Worm (Caenorhabditis elegans) whole organism, young adult: ENCODE results near the gene ZC190.2.

Experiments used
- B0019.2 ChIP-seq: fragments of 200-800 bp; sonication (Bioruptor generic); conservative IDR thresholded peaks from 2 replicates; pipeline ENCODE4 v1.3.6; 2022; ENCODE audit warnings: missing genetic modification reagents, missing genetic modification characterization, missing compliant biosample characterization
- B0035.1 ChIP-seq: sonication (generic microtip); optimal IDR thresholded peaks from 2 replicates; lab custom pipeline; 2016; ENCODE audit warnings: missing genetic modification characterization, mild to moderate bottlenecking, missing compliant biosample characterization, missing genotype, missing genetic modification reagents
- B0261.1 ChIP-seq: sonication (generic microtip); optimal IDR thresholded peaks from 2 replicates; lab custom pipeline; 2016; ENCODE audit warnings: mild to moderate bottlenecking, missing genetic modification characterization, moderate library complexity, missing compliant biosample characterization
- B0336.3 ChIP-seq: fragments of 200-800 bp; sonication (Bioruptor generic); IDR thresholded peaks from 2 replicates; pipeline ENCODE4 v1.3.6; 2022; ENCODE audit warnings: missing genetic modification characterization, missing compliant biosample characterization
- T07F8.4 ChIP-seq: sonication (generic microtip); optimal IDR thresholded peaks from 2 replicates; lab custom pipeline; 2016; ENCODE audit warnings: mild to moderate bottlenecking, missing genetic modification characterization, moderate library complexity, missing compliant biosample characterization
- T26A5.8 ChIP-seq: sonication (generic microtip); optimal IDR thresholded peaks from 2 replicates; lab custom pipeline; 2016; ENCODE audit warnings: missing genetic modification characterization, missing compliant biosample characterization
- Y56A3A.18 ChIP-seq: fragments of 200-800 bp; sonication (Bioruptor generic); IDR thresholded peaks from 2 replicates; pipeline ENCODE4 v1.3.6; 2022; ENCODE audit warnings: missing genetic modification reagents, missing genetic modification characterization, missing compliant biosample characterization
- ama-1 ChIP-seq, 3 experiments: fragments of 150-350 bp in 1 of 3; sonication (generic microtip) in 2 of 3; optimal IDR thresholded peaks; 2 replicates each; lab custom pipeline; 2014 to 2018; ENCODE audit warnings: missing biosample characterization in 2 of 3, missing genetic modification characterization in 2 of 3, missing genetic modification reagents in 2 of 3
- attf-5 ChIP-seq: fragments of 200-800 bp; sonication (Bioruptor generic); optimal IDR thresholded peaks from 2 replicates; lab custom pipeline; 2018; ENCODE audit warnings: mild to moderate bottlenecking, missing genetic modification characterization, missing compliant biosample characterization
- ccch-3 ChIP-seq: fragments of 200-800 bp; sonication (Bioruptor generic); optimal IDR thresholded peaks from 2 replicates; lab custom pipeline; 2018; ENCODE audit warnings: mild to moderate bottlenecking, missing genetic modification characterization, missing compliant biosample characterization
- cebp-1 ChIP-seq, 2 experiments: fragments of 200-800 bp in 1 of 2; sonication (Bioruptor generic) in 1 of 2; sonication (generic microtip) in 1 of 2; IDR thresholded peaks in 1 of 2; optimal IDR thresholded peaks in 1 of 2; 2 replicates each; pipeline versions ENCODE4 v1.3.6 to Lab custom; 2017 to 2022; ENCODE audit warnings: missing compliant biosample characterization in 2 of 2, missing genetic modification characterization in 2 of 2, mild to moderate bottlenecking in 1 of 2, missing genetic modification reagents in 1 of 2, moderate library complexity in 1 of 2
- ceh-58 ChIP-seq: fragments of 200-800 bp; sonication (Bioruptor generic); IDR thresholded peaks from 2 replicates; pipeline ENCODE4 v1.3.6; 2022; ENCODE audit warnings: missing genetic modification characterization, missing compliant biosample characterization
- chd-7 ChIP-seq: sonication (generic microtip); optimal IDR thresholded peaks from 2 replicates; lab custom pipeline; 2016; ENCODE audit warnings: mild to moderate bottlenecking, missing genetic modification characterization, moderate library complexity, missing compliant biosample characterization
- egl-44 ChIP-seq: fragments of 200-800 bp; sonication (Bioruptor generic); IDR thresholded peaks from 2 replicates; pipeline ENCODE4 v1.3.6; 2022; ENCODE audit warnings: missing genetic modification reagents, missing genetic modification characterization, missing compliant biosample characterization
- gei-17 ChIP-seq: fragments of 200-800 bp; sonication (Bioruptor generic); optimal IDR thresholded peaks from 2 replicates; lab custom pipeline; 2018; ENCODE audit warnings: mild to moderate bottlenecking, missing genetic modification characterization, missing compliant biosample characterization
- hlh-12 ChIP-seq: sonication (generic microtip); optimal IDR thresholded peaks from 2 replicates; lab custom pipeline; 2016; ENCODE audit warnings: missing genetic modification characterization, missing compliant biosample characterization
- hrde-1 ChIP-seq: sonication (generic microtip); optimal IDR thresholded peaks from 2 replicates; lab custom pipeline; 2016; ENCODE audit warnings: missing genetic modification characterization, mild to moderate bottlenecking, missing compliant biosample characterization, moderate library complexity, missing genotype, missing genetic modification reagents, borderline replicate concordance
- let-607 ChIP-seq, 2 experiments: fragments of 200-800 bp in 1 of 2; sonication (Bioruptor generic) in 1 of 2; sonication (generic microtip) in 1 of 2; optimal IDR thresholded peaks; 2 replicates each; lab custom pipeline; 2016 to 2018; ENCODE audit warnings: mild to moderate bottlenecking in 2 of 2, missing compliant biosample characterization in 2 of 2, missing genetic modification characterization in 2 of 2, moderate library complexity in 2 of 2, missing genotype in 1 of 2
- lin-26 ChIP-seq: fragments of 200-800 bp; sonication (Bioruptor generic); IDR thresholded peaks from 2 replicates; pipeline ENCODE4 v1.3.6; 2022; ENCODE audit warnings: missing genetic modification reagents, missing genetic modification characterization, missing compliant biosample characterization
- lin-54 ChIP-seq: fragments of 200-800 bp; sonication (Bioruptor generic); optimal IDR thresholded peaks from 2 replicates; lab custom pipeline; 2018; ENCODE audit warnings: mild to moderate bottlenecking, missing genetic modification characterization, missing compliant biosample characterization
- mel-28 ChIP-seq: sonication (generic microtip); optimal IDR thresholded peaks from 2 replicates; lab custom pipeline; 2016; ENCODE audit warnings: borderline replicate concordance, mild to moderate bottlenecking, missing genetic modification characterization, missing compliant biosample characterization
- mxl-1 ChIP-seq: sonication (generic microtip); optimal IDR thresholded peaks from 2 replicates; lab custom pipeline; 2016; ENCODE audit warnings: missing genetic modification characterization, missing compliant biosample characterization
- nfya-1 ChIP-seq: sonication (generic microtip); optimal IDR thresholded peaks from 2 replicates; lab custom pipeline; 2017; ENCODE audit warnings: antibody characterized with exemption, missing compliant biosample characterization, missing genetic modification characterization, borderline replicate concordance; ENCODE audit not compliant: insufficient read depth
- nfya-2 ChIP-seq: fragments of 200-800 bp; sonication (Bioruptor generic); IDR thresholded peaks from 2 replicates; pipeline ENCODE4 v1.3.6; 2022; ENCODE audit warnings: missing genetic modification reagents, missing genetic modification characterization, missing compliant biosample characterization
- nhr-179 ChIP-seq: sonication (generic microtip); optimal IDR thresholded peaks from 2 replicates; lab custom pipeline; 2016; ENCODE audit warnings: mild to moderate bottlenecking, missing genetic modification characterization, missing compliant biosample characterization
- nhr-80 ChIP-seq: sonication (generic microtip); optimal IDR thresholded peaks from 2 replicates; lab custom pipeline; 2016; ENCODE audit warnings: missing genetic modification characterization, missing compliant biosample characterization
- pbrm-1 ChIP-seq: fragments of 200-800 bp; sonication (Bioruptor generic); IDR thresholded peaks from 2 replicates; pipeline ENCODE4 v1.3.6; 2022; ENCODE audit warnings: missing genetic modification reagents, missing genetic modification characterization, missing compliant biosample characterization
- repo-1 ChIP-seq: sonication (generic microtip); optimal IDR thresholded peaks from 2 replicates; lab custom pipeline; 2017; ENCODE audit warnings: mild to moderate bottlenecking, missing genetic modification characterization, missing compliant biosample characterization
- snpc-3.4 ChIP-seq: sonication (generic microtip); optimal IDR thresholded peaks from 2 replicates; lab custom pipeline; 2017; ENCODE audit warnings: missing genetic modification characterization, mild to moderate bottlenecking, missing compliant biosample characterization, antibody characterized with exemption, moderate library complexity, missing genotype, missing genetic modification reagents
- tbx-9 ChIP-seq: sonication (generic microtip); optimal IDR thresholded peaks from 2 replicates; lab custom pipeline; 2016; ENCODE audit warnings: borderline replicate concordance, missing genetic modification characterization, inconsistent platforms, missing compliant biosample characterization
- zfh-2 ChIP-seq: fragments of 200-800 bp; sonication (Bioruptor generic); conservative IDR thresholded peaks from 2 replicates; pipeline ENCODE4 v1.3.6; 2022; ENCODE audit warnings: missing genetic modification reagents, missing genetic modification characterization, missing compliant biosample characterization
- ztf-18 ChIP-seq: sonication (generic microtip); optimal IDR thresholded peaks from 2 replicates; lab custom pipeline; 2016; ENCODE audit warnings: missing genotype, mild to moderate bottlenecking, missing genetic modification characterization, missing compliant biosample characterization
- ztf-6 ChIP-seq: fragments of 200-800 bp; sonication (Bioruptor generic); IDR thresholded peaks from 2 replicates; pipeline ENCODE4 v1.3.6; 2022; ENCODE audit warnings: missing genetic modification reagents, missing genetic modification characterization, missing compliant biosample characterization

ZC190.2 gene

DNA sequence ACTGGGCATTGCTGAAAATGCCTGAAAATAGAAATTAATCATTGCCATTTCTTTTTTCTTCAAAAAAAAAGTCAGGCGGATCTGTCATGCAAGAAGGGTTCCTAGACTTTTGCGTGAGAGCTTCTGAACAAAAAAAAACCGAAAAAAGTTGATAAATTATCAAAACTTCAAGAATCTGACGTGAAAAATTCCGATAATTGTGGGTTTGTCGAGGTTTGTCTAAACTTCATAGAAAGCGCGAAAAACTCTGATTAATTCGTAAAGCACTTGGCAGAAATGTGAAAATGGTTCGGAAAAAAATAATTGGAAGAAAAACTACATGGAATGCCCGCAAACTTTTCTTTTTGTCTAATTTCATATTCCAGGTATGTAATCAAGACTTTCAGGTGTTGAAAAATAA, 7.7 kb upstream of the ZC190.2 start, which contains the start of gene ZC190.5:
Gene ZC190.5 (minus strand): TSS at position 101 of the 400 bp plus-strand sequence.
- TF ChIP-seq hlh-12 (tag; lab: Kevin White, UChicago) (no peak), B0019.2 (GFP tag; lab: Robert Waterston, UW) (no peak), ztf-18 (tag; lab: Kevin White, UChicago) (no peak), egl-44 (GFP tag; lab: Robert Waterston, UW) (no peak), B0261.1 (tag; lab: Kevin White, UChicago) (no peak), repo-1 (no peak), tbx-9 (tag; lab: Kevin White, UChicago) (no peak), gei-17 (GFP tag; lab: Kevin White, UChicago) (no peak), mel-28 (tag; lab: Kevin White, UChicago) (no peak), attf-5 (GFP tag; lab: Kevin White, UChicago) (no peak), zfh-2 (no peak), nfya-2 (GFP tag; lab: Robert Waterston, UW) (no peak), nhr-179 (tag; lab: Kevin White, UChicago) (no peak), ceh-58 (GFP tag; lab: Robert Waterston, UW) (no peak), T26A5.8 (tag; lab: Kevin White, UChicago) (no peak)

ce11 chrV:8677193-8677592, 4.0 kb upstream of the ZC190.2 start, which contains the start of gene ZC190.6:
TSS of gene ZC190.6 (minus strand) at chrV:8677293.
- TF ChIP-seq lin-26 (no peak), cebp-1 (GFP tag; IDR thresholded peaks at IDR 0.05; lab: Robert Waterston, UW) (no peak), cebp-1 (tag; optimal IDR thresholded peaks at IDR 0.05; lab: Kevin White, UChicago) (no peak), lin-54 (GFP tag; lab: Kevin White, UChicago) (no peak)

DNA sequence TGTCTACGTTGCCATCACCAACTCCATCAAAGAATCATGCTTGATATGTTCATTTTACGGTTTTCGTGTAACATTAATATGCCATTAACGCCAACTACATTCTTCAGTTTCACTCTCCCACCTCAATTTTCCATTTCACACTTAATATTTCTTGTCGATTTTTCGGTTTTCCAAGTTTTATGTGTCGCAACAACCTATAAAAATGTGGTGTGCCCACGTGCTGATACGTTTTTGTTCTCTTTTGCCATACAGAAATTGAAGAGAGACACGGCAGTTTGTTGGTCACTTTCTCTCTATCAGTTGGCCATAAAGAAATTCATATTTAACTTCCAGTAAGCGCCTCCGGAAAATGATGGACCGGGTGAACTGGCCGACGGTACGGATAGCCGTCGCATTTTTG, 1.6 kb downstream of the ZC190.2 start, which contains the start of gene cln-3.3:
Gene cln-3.3 (plus strand): TSS at position 334 of the 400 bp plus-strand sequence.
- TF ChIP-seq T07F8.4 (tag; lab: Kevin White, UChicago) (no peak), nfya-1 (no peak), Y56A3A.18 (GFP tag; lab: Robert Waterston, UW) (no peak), nhr-80 (tag; lab: Kevin White, UChicago) (peak; percentile 44), snpc-3.4 (tag; lab: Kevin White, UChicago) (no peak), B0035.1 (no peak), B0336.3 (GFP tag; lab: Robert Waterston, UW) (no peak)

DNA sequence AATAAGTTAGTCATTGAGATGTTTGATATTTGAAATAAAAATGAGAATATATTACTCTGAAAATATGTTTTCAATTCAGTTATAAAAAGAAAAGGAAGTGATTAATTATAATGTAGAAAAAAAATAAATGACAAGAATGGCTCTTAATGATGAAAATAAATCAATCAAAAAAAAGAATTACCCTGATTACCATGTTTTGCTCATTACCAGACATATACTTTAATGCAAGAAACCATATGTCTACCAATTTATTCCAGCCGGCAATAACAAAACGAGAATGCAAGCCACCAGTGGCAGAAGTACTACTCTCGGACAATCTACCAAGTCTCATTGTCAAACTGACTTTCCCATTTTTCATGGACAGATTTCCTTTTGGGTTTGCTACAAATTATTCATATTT, 2.6 kb downstream of the ZC190.2 start:
- TF ChIP-seq let-607 (tag; optimal IDR thresholded peaks at IDR 0.05; lab: Kevin White, UChicago) (no peak), pbrm-1 (GFP tag; lab: Robert Waterston, UW) (no peak), ccch-3 (GFP tag; lab: Kevin White, UChicago) (no peak), ztf-6 (GFP tag; lab: Robert Waterston, UW) (no peak), mxl-1 (tag; lab: Kevin White, UChicago) (no peak), lin-54 (GFP tag; lab: Kevin White, UChicago) (no peak), hrde-1 (tag; lab: Kevin White, UChicago) (no peak), chd-7 (tag; lab: Kevin White, UChicago) (no peak), ama-1 (optimal IDR thresholded peaks at IDR 0.05; lab: Kevin White, UChicago) (no peak), ama-1 (GFP tag; optimal IDR thresholded peaks at IDR 0.05; lab: Kevin White, UChicago) (no peak)
- TF ChIP-seq, all 124 proteins: peak for 0
